Fruit fly (Drosophila melanogaster) whole organism, embryonic: ENCODE measurements around the gene ana1.
A peak's percentile ranks its signal among the peaks of the same experiment; 100 is the strongest.

Experiments
- Bdp1 ChIP-seq: fragments of 200-800 bp; sonication (Bioruptor generic); optimal IDR thresholded peaks from 3 replicates; lab custom pipeline; 2016; ENCODE audit warnings: missing biosample characterization, missing genetic modification characterization
- CG10565 ChIP-seq: fragments of 200-800 bp; sonication (Bioruptor generic); optimal IDR thresholded peaks from 3 replicates; lab custom pipeline; 2016; ENCODE audit warnings: missing biosample characterization, mild to moderate bottlenecking, missing genetic modification characterization
- CG13287 ChIP-seq: fragments of 200-800 bp; sonication (Bioruptor generic); IDR thresholded peaks from 2 replicates; pipeline ENCODE4 v1.3.6; 2022; ENCODE audit warnings: missing biosample characterization, missing genetic modification characterization; ENCODE audit not compliant: partially characterized antibody
- CG17912 ChIP-seq: fragments of 200-800 bp; sonication (Bioruptor generic); optimal IDR thresholded peaks from 2 replicates; lab custom pipeline; 2018; ENCODE audit warnings: missing biosample characterization, mild to moderate bottlenecking, missing genetic modification characterization
- CG1792 ChIP-seq: fragments of 200-800 bp; sonication (Bioruptor generic); optimal IDR thresholded peaks from 2 replicates; lab custom pipeline; 2016; ENCODE audit warnings: missing biosample characterization, missing genetic modification characterization
- CG32532 ChIP-seq: fragments of 200-800 bp; sonication (Bioruptor generic); IDR thresholded peaks from 2 replicates; pipeline ENCODE4 v1.3.6; 2022; ENCODE audit warnings: missing biosample characterization, missing genetic modification characterization
- CG33213 ChIP-seq: fragments of 200-800 bp; sonication (Bioruptor generic); optimal IDR thresholded peaks from 3 replicates; lab custom pipeline; 2016; ENCODE audit warnings: missing biosample characterization, missing genetic modification characterization
- CG34224 ChIP-seq: fragments of 200-800 bp; sonication (Bioruptor generic); IDR thresholded peaks from 3 replicates; pipeline ENCODE4 v1.3.6; 2022; ENCODE audit warnings: missing biosample characterization, missing genetic modification characterization; ENCODE audit not compliant: partially characterized antibody
- CG34376 ChIP-seq: fragments of 200-800 bp; sonication (Bioruptor generic); optimal IDR thresholded peaks from 2 replicates; lab custom pipeline; 2018; ENCODE audit warnings: missing biosample characterization, mild to moderate bottlenecking, missing genetic modification characterization
- CG4617 ChIP-seq: fragments of 200-800 bp; sonication (Bioruptor generic); optimal IDR thresholded peaks from 3 replicates; lab custom pipeline; 2016; ENCODE audit warnings: missing biosample characterization, missing genetic modification characterization, borderline replicate concordance
- CG6654 ChIP-seq: fragments of 200-800 bp; sonication (Bioruptor generic); optimal IDR thresholded peaks from 2 replicates; lab custom pipeline; 2017; ENCODE audit warnings: missing biosample characterization, mild to moderate bottlenecking, missing genetic modification characterization
- CG8089 ChIP-seq: fragments of 200-800 bp; sonication (Bioruptor generic); optimal IDR thresholded peaks from 3 replicates; lab custom pipeline; 2016; ENCODE audit warnings: missing biosample characterization, missing genetic modification characterization
- CG8281 ChIP-seq: fragments of 200-800 bp; sonication (Bioruptor generic); optimal IDR thresholded peaks from 2 replicates; lab custom pipeline; 2018; ENCODE audit warnings: missing biosample characterization, mild to moderate bottlenecking, missing genetic modification characterization, moderate library complexity
- CG8765 ChIP-seq: fragments of 200-800 bp; sonication (Bioruptor generic); IDR thresholded peaks from 2 replicates; pipeline ENCODE4 v1.3.6; 2022; ENCODE audit warnings: missing biosample characterization, missing genetic modification characterization
- CG8944 ChIP-seq: fragments of 200-800 bp; sonication (Bioruptor generic); optimal IDR thresholded peaks from 3 replicates; lab custom pipeline; 2016; ENCODE audit warnings: missing biosample characterization, missing genetic modification characterization
- CG9609 ChIP-seq: fragments of 200-800 bp; sonication (Bioruptor generic); optimal IDR thresholded peaks from 3 replicates; lab custom pipeline; 2016; ENCODE audit warnings: missing biosample characterization, missing genetic modification characterization
- CHES-1-like ChIP-seq: fragments of 200-800 bp; sonication (Bioruptor generic); optimal IDR thresholded peaks from 2 replicates; lab custom pipeline; 2016; ENCODE audit warnings: missing biosample characterization, missing genetic modification characterization
- Ets65A ChIP-seq: fragments of 200-800 bp; sonication (Bioruptor generic); peaks from one replicate; lab custom pipeline; 2016; ENCODE audit warnings: missing biosample characterization, missing genetic modification characterization
- Fer2 ChIP-seq: fragments of 200-800 bp; sonication (Bioruptor generic); optimal IDR thresholded peaks from 2 replicates; lab custom pipeline; 2018; ENCODE audit warnings: missing biosample characterization, mild to moderate bottlenecking, missing genetic modification characterization, moderate library complexity
- HmgD ChIP-seq: fragments of 200-800 bp; sonication (Bioruptor generic); optimal IDR thresholded peaks from 3 replicates; lab custom pipeline; 2016; ENCODE audit warnings: missing biosample characterization, missing genetic modification characterization
- Optix ChIP-seq: fragments of 200-800 bp; sonication (Bioruptor generic); IDR thresholded peaks from 3 replicates; pipeline ENCODE4 v1.3.6; 2022; ENCODE audit warnings: missing biosample characterization, missing genetic modification characterization
- Pdp1 ChIP-seq, 2 experiments: fragments of 200-800 bp; sonication (Bioruptor generic); optimal IDR thresholded peaks; 3 replicates each; lab custom pipeline; 2016; ENCODE audit warnings: missing biosample characterization in 2 of 2, missing genetic modification characterization in 2 of 2, mild to moderate bottlenecking in 1 of 2, moderate library complexity in 1 of 2
- Poxn ChIP-seq: fragments of 200-800 bp; sonication (Bioruptor generic); IDR thresholded peaks from 2 replicates; pipeline ENCODE4 v1.3.6; 2022; ENCODE audit warnings: missing biosample characterization, missing genetic modification characterization
- Rfx ChIP-seq: fragments of 200-800 bp; sonication (Bioruptor generic); IDR thresholded peaks from 2 replicates; pipeline ENCODE4 v1.3.6; 2022; ENCODE audit warnings: missing biosample characterization, missing genetic modification characterization
- Scr ChIP-seq: fragments of 200-800 bp; sonication (Bioruptor generic); IDR thresholded peaks from 2 replicates; pipeline ENCODE4 v1.3.6; 2022; ENCODE audit warnings: missing biosample characterization, missing genetic modification characterization; ENCODE audit not compliant: partially characterized antibody
- Ssrp ChIP-seq: fragments of 200-800 bp; sonication (Bioruptor generic); optimal IDR thresholded peaks from 2 replicates; lab custom pipeline; 2018; ENCODE audit warnings: missing biosample characterization, mild to moderate bottlenecking, missing genetic modification characterization, moderate library complexity
- Tbp ChIP-seq: fragments of >200 bp; optimal IDR thresholded peaks from 2 replicates; lab custom pipeline; 2018; ENCODE audit warnings: missing biosample characterization, missing genetic modification characterization
- Trl ChIP-seq, 3 experiments: fragments of >200 bp in 2 of 3; fragments of 200-800 bp in 1 of 3; sonication (Bioruptor generic) in 1 of 3; optimal IDR thresholded peaks; 2 replicates in 1 of 3; 3 replicates in 2 of 3; lab custom pipeline; 2016 to 2017; ENCODE audit warnings: missing biosample characterization in 1 of 3, missing genetic modification characterization in 1 of 3
- amos ChIP-seq: fragments of 200-800 bp; sonication (Bioruptor generic); IDR thresholded peaks from 2 replicates; pipeline ENCODE4 v1.3.6; 2022; ENCODE audit warnings: missing biosample characterization, missing genetic modification characterization; ENCODE audit not compliant: partially characterized antibody
- bigmax ChIP-seq: fragments of 200-800 bp; sonication (Bioruptor generic); optimal IDR thresholded peaks from 2 replicates; lab custom pipeline; 2018; ENCODE audit warnings: missing biosample characterization, mild to moderate bottlenecking, missing genetic modification characterization
- cad ChIP-seq: fragments of >200 bp; optimal IDR thresholded peaks from 2 replicates; lab custom pipeline; 2017; ENCODE audit warnings: missing biosample characterization, missing genetic modification characterization
- caup ChIP-seq: fragments of 200-800 bp; sonication (Bioruptor generic); optimal IDR thresholded peaks from 3 replicates; lab custom pipeline; 2017; ENCODE audit warnings: missing biosample characterization, mild to moderate bottlenecking, missing genetic modification characterization, moderate library complexity; ENCODE audit not compliant: severe bottlenecking
- dmrt11E ChIP-seq: fragments of 200-800 bp; sonication (Bioruptor generic); optimal IDR thresholded peaks from 3 replicates; lab custom pipeline; 2018; ENCODE audit warnings: missing biosample characterization, mild to moderate bottlenecking, missing genetic modification characterization, moderate library complexity
- ewg ChIP-seq: fragments of 200-800 bp; sonication (Bioruptor generic); optimal IDR thresholded peaks from 3 replicates; lab custom pipeline; 2017; ENCODE audit warnings: mild to moderate bottlenecking, missing biosample characterization, missing genetic modification reagents, missing genetic modification characterization
- exex ChIP-seq: fragments of 200-800 bp; sonication (Bioruptor generic); optimal IDR thresholded peaks from 4 replicates; lab custom pipeline; 2018; ENCODE audit warnings: missing biosample characterization, mild to moderate bottlenecking, missing genetic modification characterization, moderate library complexity
- fd3F ChIP-seq: fragments of 200-800 bp; sonication (Bioruptor generic); optimal IDR thresholded peaks from 2 replicates; lab custom pipeline; 2018; ENCODE audit warnings: missing biosample characterization, mild to moderate bottlenecking, missing genetic modification characterization, moderate library complexity
- fru ChIP-seq: fragments of >200 bp; optimal IDR thresholded peaks from 2 replicates; lab custom pipeline; 2017
- kah ChIP-seq: fragments of 200-800 bp; sonication (Bioruptor generic); optimal IDR thresholded peaks from 2 replicates; lab custom pipeline; 2018; ENCODE audit warnings: missing biosample characterization, mild to moderate bottlenecking, missing genetic modification characterization
- lola ChIP-seq, 3 experiments: fragments of >200 bp in 2 of 3; fragments of 200-800 bp in 1 of 3; sonication (Bioruptor generic) in 1 of 3; optimal IDR thresholded peaks; 2 replicates each; lab custom pipeline; 2017 to 2019; ENCODE audit warnings: missing biosample characterization in 3 of 3, missing genetic modification characterization in 3 of 3, mild to moderate bottlenecking in 1 of 3, moderate library complexity in 1 of 3
- mld ChIP-seq: fragments of 200-800 bp; sonication (Bioruptor generic); IDR thresholded peaks from 3 replicates; pipeline ENCODE4 v1.3.6; 2022; ENCODE audit warnings: missing biosample characterization, missing genetic modification characterization; ENCODE audit not compliant: partially characterized antibody
- nom ChIP-seq: fragments of 200-800 bp; sonication (Bioruptor generic); optimal IDR thresholded peaks from 2 replicates; lab custom pipeline; 2017; ENCODE audit warnings: missing biosample characterization, missing genetic modification characterization, mild to moderate bottlenecking, moderate library complexity, missing genetic modification reagents
- onecut ChIP-seq: fragments of 200-800 bp; sonication (Bioruptor generic); IDR thresholded peaks from 2 replicates; pipeline ENCODE4 v1.3.6; 2022; ENCODE audit warnings: missing biosample characterization, missing genetic modification characterization
- otp ChIP-seq: fragments of 200-800 bp; sonication (Bioruptor generic); IDR thresholded peaks from 3 replicates; pipeline ENCODE4, ENCODE4 v1.3.6; 2022; ENCODE audit warnings: missing biosample characterization, missing genetic modification characterization
- pros ChIP-seq: fragments of 200-800 bp; sonication (Bioruptor generic); optimal IDR thresholded peaks from 3 replicates; lab custom pipeline; 2019; ENCODE audit warnings: missing biosample characterization, mild to moderate bottlenecking, missing genetic modification characterization, moderate library complexity
- so ChIP-seq: fragments of 200-800 bp; sonication (Bioruptor generic); IDR thresholded peaks from 3 replicates; pipeline ENCODE4 v1.3.6; 2022; ENCODE audit warnings: missing biosample characterization, missing genetic modification characterization
- sob ChIP-seq: fragments of 200-800 bp; sonication (Bioruptor generic); IDR thresholded peaks from 2 replicates; pipeline ENCODE4 v1.3.6; 2022; ENCODE audit warnings: missing biosample characterization, missing genetic modification characterization
- sr ChIP-seq: fragments of 200-800 bp; sonication (Bioruptor generic); IDR thresholded peaks from 3 replicates; pipeline ENCODE4 v1.3.6; 2022; ENCODE audit warnings: missing biosample characterization, missing genetic modification characterization
- wdn ChIP-seq: fragments of 200-800 bp; sonication (Bioruptor generic); IDR thresholded peaks from 2 replicates; pipeline ENCODE4 v1.3.6; 2022; ENCODE audit warnings: missing biosample characterization, missing genetic modification characterization

The ana1 gene

dm6 chr3R:24544388-24544787, 14.0 kb downstream of the ana1 start, which contains the start of gene Esyt2 (continued):
- no peak for TF ChIP-seq amos (GFP tag; lab: Robert Waterston, UW)
- 0 out of 3 replicates have a peak, but pooled peaks have one; percentile 30 for TF ChIP-seq Optix (GFP tag; lab: Robert Waterston, UW)
- no peak for TF ChIP-seq lola (GFP tag; optimal IDR thresholded peaks at IDR 0.05; lab: Kevin White, UChicago)
- TF ChIP-seq onecut (GFP tag; lab: Robert Waterston, UW) = no peak
- TF ChIP-seq Poxn (GFP tag; lab: Robert Waterston, UW) = no peak
- TF ChIP-seq CG8944 (GFP tag; lab: Kevin White, UChicago) = no peak
- no peak for TF ChIP-seq Scr
- TF ChIP-seq fd3F (GFP tag; lab: Kevin White, UChicago) = peak; percentile 4
- TF ChIP-seq Fer2 (tag; lab: Kevin White, UChicago) = no peak
- peak; percentile 65 for TF ChIP-seq kah
- peak; percentile 55; the same call in 2 of the 3 replicates for TF ChIP-seq so
- TF ChIP-seq Trl (optimal IDR thresholded peaks at IDR 0.05; lab: Kevin White, UChicago) = peak; percentile 38 to 42
- no peak for TF ChIP-seq Trl (GFP tag; optimal IDR thresholded peaks at IDR 0.05; lab: Kevin White, UChicago)
- no peak for TF ChIP-seq bigmax (GFP tag; lab: Kevin White, UChicago)
- no peak for TF ChIP-seq CG34224 (GFP tag; lab: Robert Waterston, UW)
- TF ChIP-seq dmrt11E (tag; lab: Kevin White, UChicago) = no peak
- no peak for TF ChIP-seq CG10565 (GFP tag; lab: Kevin White, UChicago)
- TF ChIP-seq CG4617 (GFP tag; lab: Kevin White, UChicago) = no peak
- TF ChIP-seq exex (tag; lab: Kevin White, UChicago) = no peak
- no peak for TF ChIP-seq Ssrp (tag; lab: Kevin White, UChicago)
- no peak for TF ChIP-seq CG1792 (GFP tag; lab: Kevin White, UChicago)
- TF ChIP-seq fru = no peak
- no peak for TF ChIP-seq mld (GFP tag; lab: Robert Waterston, UW)
- no peak for TF ChIP-seq CHES-1-like (GFP tag; lab: Kevin White, UChicago)
- no peak for TF ChIP-seq Bdp1 (GFP tag; lab: Kevin White, UChicago)
- no peak for TF ChIP-seq CG8089 (GFP tag; lab: Kevin White, UChicago)
- no peak for TF ChIP-seq nom (GFP tag; lab: Kevin White, UChicago)
- no peak for TF ChIP-seq HmgD
- no peak for TF ChIP-seq CG8281 (tag; lab: Kevin White, UChicago)

- no peak for TF ChIP-seq otp (GFP tag; lab: Robert Waterston, UW)
- TF ChIP-seq wdn (GFP tag; lab: Robert Waterston, UW) = no peak
- peak; percentile 26 for TF ChIP-seq cad (GFP tag; lab: Kevin White, UChicago)
- no peak for TF ChIP-seq CG8765 (GFP tag; lab: Robert Waterston, UW)
- TF ChIP-seq Tbp (GFP tag; lab: Kevin White, UChicago) = no peak
- TF ChIP-seq CG6654 (GFP tag; lab: Kevin White, UChicago) = peak; percentile 80
- TF ChIP-seq Ets65A (GFP tag; lab: Kevin White, UChicago) = peak; percentile 67
- TF ChIP-seq sob (GFP tag; lab: Robert Waterston, UW) = no peak
- TF ChIP-seq, all 482 proteins: peak for 3
These were observed 17.8 kb downstream of the ana1 start for dm6 chr3R:24548216-24548615.

DNA sequence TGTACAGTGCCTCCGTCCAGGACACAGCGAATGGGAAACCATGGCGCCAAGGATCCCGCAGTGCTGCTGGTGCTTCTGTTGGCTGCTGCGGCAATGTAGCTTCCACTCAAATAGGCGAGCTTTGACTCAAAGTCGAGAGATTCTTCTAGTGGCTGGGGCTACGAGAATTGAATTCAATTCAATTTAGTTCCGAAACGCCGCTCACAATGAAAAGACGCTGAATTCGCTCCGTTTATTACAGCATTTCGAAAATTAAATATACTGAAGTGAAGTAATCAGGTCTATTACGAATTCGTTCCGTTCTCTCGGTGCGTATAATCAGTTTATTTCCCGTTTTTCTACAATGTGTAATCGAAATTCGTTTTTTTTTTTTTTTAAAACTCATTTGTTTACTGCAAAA, 18.5 kb downstream of the ana1 start:
- no peak for TF ChIP-seq mld (GFP tag; lab: Robert Waterston, UW)
- peak; percentile 20; the same call in 1 of the 2 replicates for TF ChIP-seq Rfx (GFP tag; lab: Robert Waterston, UW)
- TF ChIP-seq sr (GFP tag; lab: Robert Waterston, UW) = no peak
- TF ChIP-seq CG9609 (GFP tag; lab: Kevin White, UChicago) = no peak
- peak; percentile 44; the same call in 1 of the 2 replicates for TF ChIP-seq CG13287 (GFP tag; lab: Robert Waterston, UW)
- TF ChIP-seq CG33213 (GFP tag; lab: Kevin White, UChicago) = no peak
- no peak for TF ChIP-seq caup (GFP tag; lab: Kevin White, UChicago)
- peak; percentile 49; the same call in 1 of the 2 replicates for TF ChIP-seq amos (GFP tag; lab: Robert Waterston, UW)
- TF ChIP-seq ewg (GFP tag; lab: Kevin White, UChicago) = no peak
- peak; percentile 50 for TF ChIP-seq CG34376
- no peak for TF ChIP-seq CG17912 (GFP tag; lab: Kevin White, UChicago)
- no peak for TF ChIP-seq pros (GFP tag; lab: Kevin White, UChicago)
- TF ChIP-seq Pdp1 (GFP tag; optimal IDR thresholded peaks at IDR 0.05; lab: Kevin White, UChicago) = peak in 1 of 2 experiments; percentile 68
- peak; percentile 14; the same call in 1 of the 2 replicates for TF ChIP-seq CG32532 (GFP tag; lab: Robert Waterston, UW)
